Worm (Caenorhabditis elegans): Measurements from ENCODE around the gene folt-2.

folt-2 gene

ce11 chrV:2875422-2875821 lies at the start of gene folt-2:
TSS of gene folt-2 (minus strand) at chrV:2875600.
- TF ChIP-seq unc-62 (GFP tag; optimal IDR thresholded peaks at IDR 0.05), result no peak

ce11 chrV:2922594-2922993 lies 47.2 kb upstream of the folt-2 start, which contains the start of gene srh-38:
TSS of gene srh-38 (minus strand) at chrV:2922694.
- TF ChIP-seq unc-62 (GFP tag; optimal IDR thresholded peaks at IDR 0.05), result no peak

- TF ChIP-seq unc-62 (GFP tag; optimal IDR thresholded peaks at IDR 0.05), result no peak
Observed at ce11 chrV:2920125-2920524, 44.7 kb upstream of the folt-2 start.

ce11 chrV:2913948-2914347 lies 38.5 kb upstream of the folt-2 start, which contains the start of gene srh-146:
TSS of gene srh-146 (plus strand) at chrV:2914248.
- no peak for TF ChIP-seq unc-62 (GFP tag; optimal IDR thresholded peaks at IDR 0.05)

- TF ChIP-seq unc-62 (GFP tag; optimal IDR thresholded peaks at IDR 0.05), result no peak
Observed at ce11 chrV:2912901-2913300, 37.5 kb upstream of the folt-2 start, which contains the start of gene C31B8.9. TSS of gene C31B8.9 (minus strand) at chrV:2913001.

ce11 chrV:2909525-2909924 lies 34.1 kb upstream of the folt-2 start, which contains the start of gene zmp-3:
TSS of gene zmp-3 (minus strand) at chrV:2909625.
- TF ChIP-seq unc-62 (GFP tag; optimal IDR thresholded peaks at IDR 0.05), result no peak

- TF ChIP-seq unc-62 (GFP tag; optimal IDR thresholded peaks at IDR 0.05), result no peak
Observed at ce11 chrV:2903227-2903626, 27.8 kb upstream of the folt-2 start, which contains the start of gene C31B8.7. TSS of gene C31B8.7 (minus strand) at chrV:2903327.

ce11 chrV:2899867-2900266 lies 24.5 kb upstream of the folt-2 start, which contains the start of gene str-46:
TSS of gene str-46 (minus strand) at chrV:2899967.
- no peak for TF ChIP-seq unc-62 (GFP tag; optimal IDR thresholded peaks at IDR 0.05)

- no peak for TF ChIP-seq unc-62 (GFP tag; optimal IDR thresholded peaks at IDR 0.05)
Observed at ce11 chrV:2896198-2896660, 20.8 kb upstream of the folt-2 start, which contains the start of gene pals-32. TSS of gene pals-32 (plus strand) at chrV:2896610.

- TF ChIP-seq unc-62 (GFP tag; optimal IDR thresholded peaks at IDR 0.05), result no peak
Observed at ce11 chrV:2892976-2893375, 17.6 kb upstream of the folt-2 start, which contains the start of gene srh-127. TSS of gene srh-127 (plus strand) at chrV:2893276.

- no peak for TF ChIP-seq unc-62 (GFP tag; optimal IDR thresholded peaks at IDR 0.05)
Observed at ce11 chrV:2891927-2892326, 16.5 kb upstream of the folt-2 start, which contains the start of gene F37B4.15. TSS of gene F37B4.15 (plus strand) at chrV:2892227.

- no peak for TF ChIP-seq unc-62 (GFP tag; optimal IDR thresholded peaks at IDR 0.05)
Observed at ce11 chrV:2888681-2889080, 13.3 kb upstream of the folt-2 start, which contains the start of gene srw-4. TSS of gene srw-4 (minus strand) at chrV:2888781.

ce11 chrV:2888265-2888664 lies 12.9 kb upstream of the folt-2 start:
- no peak for TF ChIP-seq unc-62 (GFP tag; optimal IDR thresholded peaks at IDR 0.05)

ce11 chrV:2884411-2884810 lies 9.0 kb upstream of the folt-2 start, which contains the start of gene sre-24:
TSS of gene sre-24 (plus strand) at chrV:2884711.
- no peak for TF ChIP-seq unc-62 (GFP tag; optimal IDR thresholded peaks at IDR 0.05)

ce11 chrV:2883097-2883496 lies 7.7 kb upstream of the folt-2 start:
- no peak for TF ChIP-seq unc-62 (GFP tag; optimal IDR thresholded peaks at IDR 0.05)

ce11 chrV:2881565-2881964 lies 6.2 kb upstream of the folt-2 start:
- TF ChIP-seq unc-62 (GFP tag; optimal IDR thresholded peaks at IDR 0.05), result no peak

- no peak for TF ChIP-seq unc-62 (GFP tag; optimal IDR thresholded peaks at IDR 0.05)
Observed at ce11 chrV:2881016-2881415, 5.6 kb upstream of the folt-2 start, which contains the start of gene ifc-1. TSS of gene ifc-1 (plus strand) at chrV:2881393.

Data from whole organism, dauer.